Worm (Caenorhabditis elegans): Measurements from ENCODE around the gene twk-18.

The twk-18 gene

DNA sequence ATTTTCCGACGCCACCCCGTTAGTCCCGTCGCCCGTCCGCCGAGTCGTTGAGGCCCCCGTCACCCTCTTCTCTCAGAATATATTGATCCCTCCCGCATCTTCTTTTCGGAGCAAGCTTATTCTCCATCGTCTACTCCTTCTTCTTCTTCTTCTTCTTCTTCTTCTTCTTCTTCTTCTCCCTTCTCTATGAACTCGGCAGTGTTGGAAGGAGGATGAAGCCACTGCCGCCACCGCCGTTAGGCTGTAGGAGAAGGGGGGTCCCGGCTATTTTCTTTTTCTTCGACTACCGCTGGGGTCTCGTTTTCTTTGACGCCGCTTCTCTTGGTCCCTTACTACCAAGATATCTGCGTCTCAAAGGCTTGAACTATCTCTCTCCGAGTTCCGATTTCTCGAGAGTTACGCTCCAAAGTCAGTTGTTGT is 7.6 kb downstream of the twk-18 start:
- peak; percentile 33; the same call in 1 of the 2 replicates for TF ChIP-seq egrh-3 (GFP tag; IDR thresholded peaks at IDR 0.05)
- no peak for TF ChIP-seq zim-3 (tag; optimal IDR thresholded peaks at IDR 0.05)
- TF ChIP-seq zfh-2 (GFP tag; conservative IDR thresholded peaks at IDR 0.05): peak; percentile 90
- peak; percentile 4 for TF ChIP-seq attf-5 (GFP tag; optimal IDR thresholded peaks at IDR 0.05)
- TF ChIP-seq Y53G8AR.9 (GFP tag; conservative IDR thresholded peaks at IDR 0.05): no peak
- TF ChIP-seq lin-35 (GFP tag; optimal IDR thresholded peaks at IDR 0.05): peak in 1 of 3 experiments; percentile 22
- peak; percentile 45; the same call in 1 of the 2 replicates for TF ChIP-seq rcor-1 (GFP tag; IDR thresholded peaks at IDR 0.05)
- 0 out of 2 replicates have a peak, but pooled peaks have one; percentile 34 for TF ChIP-seq mcd-1 (GFP tag; IDR thresholded peaks at IDR 0.05)
- TF ChIP-seq fkh-3 (tag; optimal IDR thresholded peaks at IDR 0.05): no peak
- TF ChIP-seq lin-40 (tag; optimal IDR thresholded peaks at IDR 0.05): no peak
- peak; percentile 57 for TF ChIP-seq K12H6.12 (tag; optimal IDR thresholded peaks at IDR 0.05)
- no peak for TF ChIP-seq ztf-18 (tag; optimal IDR thresholded peaks at IDR 0.05)

DNA sequence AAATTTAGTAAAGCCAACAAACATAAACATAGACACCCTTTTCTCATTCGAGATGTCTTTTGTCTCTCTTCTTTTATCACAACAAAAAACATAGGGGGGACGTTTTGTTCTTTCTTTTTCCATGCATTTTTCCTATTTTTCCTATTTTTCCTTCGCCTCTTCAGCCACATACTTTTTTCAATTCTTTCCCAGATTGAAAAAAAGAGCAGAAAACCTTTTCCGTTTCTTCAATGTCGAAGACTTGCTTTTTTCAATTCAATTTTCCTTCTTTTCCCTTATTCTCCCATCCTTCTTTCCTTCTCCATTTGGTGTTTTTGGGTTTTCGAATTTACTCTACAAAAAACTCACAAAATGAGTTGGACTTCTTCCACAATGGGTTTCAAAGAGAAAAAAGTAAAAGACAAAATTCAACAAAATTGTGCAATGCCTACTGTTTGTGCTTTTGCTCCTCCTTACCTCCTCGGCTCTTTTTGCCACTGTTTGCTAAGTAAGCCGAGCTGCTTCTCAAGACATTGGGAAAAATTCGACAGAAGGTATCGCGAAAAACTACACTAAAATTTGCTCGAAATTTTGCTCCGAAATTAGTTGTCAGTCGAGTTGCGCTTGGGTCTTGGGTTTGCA is 8.7 kb downstream of the twk-18 start:
- TF ChIP-seq chd-7 (tag; optimal IDR thresholded peaks at IDR 0.05): no peak
- no peak for TF ChIP-seq ets-4 (GFP tag; optimal IDR thresholded peaks at IDR 0.05)
- TF ChIP-seq hlh-26 (GFP tag; conservative IDR thresholded peaks at IDR 0.05): no peak
- TF ChIP-seq F39B2.1 (GFP tag; IDR thresholded peaks at IDR 0.05): no peak
- TF ChIP-seq nhr-120 (GFP tag; IDR thresholded peaks at IDR 0.05): no peak
- no peak for TF ChIP-seq B0336.3 (GFP tag; IDR thresholded peaks at IDR 0.05)
- no peak for TF ChIP-seq T26A5.8 (tag; optimal IDR thresholded peaks at IDR 0.05)
- no peak for TF ChIP-seq nhr-27 (tag; optimal IDR thresholded peaks at IDR 0.05)
- no peak for TF ChIP-seq snpc-1.3 (tag; optimal IDR thresholded peaks at IDR 0.05; ENCODE audit: insufficient read depth)
- no peak for TF ChIP-seq ceh-100 (GFP tag; IDR thresholded peaks at IDR 0.05)
- no peak for TF ChIP-seq B0019.2 (GFP tag; conservative IDR thresholded peaks at IDR 0.05)
- TF ChIP-seq tlf-1 (GFP tag; optimal IDR thresholded peaks at IDR 0.05): no peak
- TF ChIP-seq let-526 (GFP tag; IDR thresholded peaks at IDR 0.05): no peak
- TF ChIP-seq ztf-22 (GFP tag; optimal IDR thresholded peaks at IDR 0.05): no peak

DNA sequence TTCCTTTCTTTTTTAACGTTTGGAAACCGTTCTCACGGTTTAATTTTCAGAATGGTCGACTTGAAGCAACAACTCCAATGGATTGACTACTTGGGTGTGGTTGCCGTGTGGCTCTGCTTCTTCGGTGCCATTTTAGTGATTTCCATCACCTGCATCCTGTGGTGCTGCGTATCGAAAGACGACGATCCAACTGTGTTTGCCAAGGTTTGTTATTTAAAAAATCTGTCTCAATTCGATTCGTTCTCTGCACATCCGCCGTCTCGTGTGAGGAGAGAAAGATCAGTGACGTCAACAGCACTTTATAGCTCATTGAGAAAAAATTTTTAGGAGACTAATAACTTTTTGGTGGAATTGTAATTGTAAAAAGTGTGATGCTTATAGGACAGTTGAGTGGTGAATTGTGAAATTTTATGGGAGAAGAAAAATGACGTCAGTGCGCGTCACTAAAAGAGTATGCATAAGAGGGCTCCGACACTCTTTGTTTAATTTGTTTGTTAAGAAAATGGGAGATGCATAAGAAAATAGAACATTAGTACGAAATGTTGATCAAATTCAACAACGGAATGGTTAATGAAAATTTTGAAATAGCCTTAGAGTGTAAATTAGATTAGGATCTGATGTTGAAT is 9.6 kb downstream of the twk-18 start, which contains the start of gene C24A3.2:
Gene C24A3.2, plus strand, starts transcription at position 51 of the 626 bp plus-strand sequence.
- TF ChIP-seq cebp-1 (GFP tag; IDR thresholded peaks at IDR 0.05) (no peak), cebp-1 (tag; optimal IDR thresholded peaks at IDR 0.05) (peak; percentile 61), aptf-3 (GFP tag; IDR thresholded peaks at IDR 0.05) (no peak), K11D2.4 (GFP tag; IDR thresholded peaks at IDR 0.05) (no peak), repo-1 (tag; optimal IDR thresholded peaks at IDR 0.05) (no peak), F49E8.2 (tag; optimal IDR thresholded peaks at IDR 0.05; ENCODE audit: insufficient read depth) (no peak)

DNA sequence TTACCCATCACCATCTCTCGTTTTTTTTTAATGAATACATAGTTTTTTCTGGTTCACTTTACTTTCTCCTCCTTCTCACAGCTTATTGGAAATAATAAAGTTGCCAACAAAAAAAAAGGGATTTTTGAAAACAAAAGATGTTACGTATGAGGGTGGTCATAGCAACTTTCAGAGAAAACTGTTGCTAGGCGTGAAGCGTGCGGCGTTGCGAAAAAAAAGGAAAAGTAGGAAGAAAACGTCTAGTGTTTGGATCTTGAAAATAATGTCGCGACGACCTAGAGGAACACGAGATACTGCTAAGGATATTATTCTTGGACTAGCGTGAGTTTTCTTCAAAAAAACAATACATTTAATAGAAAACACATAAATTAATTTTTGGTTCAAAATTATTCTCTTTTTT is 10.9 kb downstream of the twk-18 start, which contains the start of gene C24A3.1:
Gene C24A3.1, plus strand, starts transcription at position 263 of the 400 bp plus-strand sequence.
- no peak for TF ChIP-seq ceh-40 (GFP tag; IDR thresholded peaks at IDR 0.05)
- no peak for TF ChIP-seq unc-62 (GFP tag; optimal IDR thresholded peaks at IDR 0.05)
- no peak for TF ChIP-seq F55B11.4 (tag; optimal IDR thresholded peaks at IDR 0.05; ENCODE audit: borderline replicate concordance, insufficient read depth)
- TF ChIP-seq repo-1 (tag; optimal IDR thresholded peaks at IDR 0.05): no peak
- no peak for TF ChIP-seq bed-1 (GFP tag; IDR thresholded peaks at IDR 0.05)
- TF ChIP-seq lin-54 (GFP tag; optimal IDR thresholded peaks at IDR 0.05): no peak
- TF ChIP-seq sea-2 (GFP tag; IDR thresholded peaks at IDR 0.05): no peak
- TF ChIP-seq F37B4.10 (GFP tag; IDR thresholded peaks at IDR 0.05): no peak

Data from whole organism, young adult.